Worm (Caenorhabditis elegans) whole organism, L4 larva: ENCODE results near the gene F59B2.13.

Source experiments
- F26F4.8 ChIP-seq: fragments of 200-800 bp; sonication (Bioruptor generic); conservative IDR thresholded peaks from 2 replicates; pipeline ENCODE4 v1.3.6; 2022; ENCODE audit warnings: missing genetic modification characterization, missing compliant biosample characterization
- T20F7.1 ChIP-seq: fragments of 200-800 bp; sonication (Bioruptor generic); optimal IDR thresholded peaks from 2 replicates; lab custom pipeline; 2018; ENCODE audit warnings: mild to moderate bottlenecking, missing genetic modification characterization, missing compliant biosample characterization
- Y75B8A.6 ChIP-seq: fragments of 200-800 bp; sonication (Bioruptor generic); IDR thresholded peaks from 2 replicates; pipeline ENCODE4 v1.3.6; 2022; ENCODE audit warnings: missing genetic modification reagents, missing genetic modification characterization, missing compliant biosample characterization
- ZK337.2 ChIP-seq: fragments of 200-800 bp; sonication (Bioruptor generic); IDR thresholded peaks from 2 replicates; pipeline ENCODE4 v1.3.6; 2022; ENCODE audit warnings: missing genetic modification reagents, missing genetic modification characterization, missing compliant biosample characterization
- aha-1 ChIP-seq: fragments of 150-350 bp; peaks from one replicate; lab custom pipeline; 2014; ENCODE audit warnings: missing biosample characterization, missing genetic modification characterization
- arid-1 ChIP-seq: fragments of 200-800 bp; sonication (Bioruptor generic); conservative IDR thresholded peaks from 2 replicates; pipeline ENCODE4 v1.3.6; 2022; ENCODE audit warnings: missing genetic modification reagents, missing genetic modification characterization, missing compliant biosample characterization
- attf-4 ChIP-seq: sonication (generic microtip); optimal IDR thresholded peaks from 3 replicates; lab custom pipeline; 2017; ENCODE audit warnings: missing biosample characterization, missing genetic modification characterization
- ceh-20 ChIP-seq: fragments of 200-800 bp; sonication (Bioruptor generic); IDR thresholded peaks from 2 replicates; pipeline ENCODE4 v1.3.6; 2022; ENCODE audit warnings: missing genetic modification reagents, missing genetic modification characterization, missing compliant biosample characterization
- ceh-28 ChIP-seq: fragments of 150-350 bp; optimal IDR thresholded peaks from 2 replicates; lab custom pipeline; 2014; ENCODE audit warnings: missing biosample characterization, missing genetic modification reagents, missing genetic modification characterization
- ceh-32 ChIP-seq: sonication (generic microtip); optimal IDR thresholded peaks from 2 replicates; lab custom pipeline; 2016; ENCODE audit warnings: mild to moderate bottlenecking, missing genetic modification characterization, missing compliant biosample characterization; ENCODE audit not compliant: poor library complexity
- ceh-62 ChIP-seq: sonication (generic microtip); optimal IDR thresholded peaks from 2 replicates; lab custom pipeline; 2017; ENCODE audit warnings: missing biosample characterization, missing genetic modification characterization
- ctbp-1 ChIP-seq: fragments of 200-800 bp; sonication (Bioruptor generic); IDR thresholded peaks from 2 replicates; pipeline ENCODE4 v1.3.6; 2022; ENCODE audit warnings: missing genetic modification reagents, missing genetic modification characterization, missing compliant biosample characterization
- daf-16 ChIP-seq, 3 experiments: sonication (generic microtip); optimal IDR thresholded peaks; 2 replicates each; lab custom pipeline; 2016 to 2017; ENCODE audit warnings: missing genetic modification characterization in 3 of 3, missing genetic modification reagents in 3 of 3, mild to moderate bottlenecking in 2 of 3, missing compliant biosample characterization in 2 of 3, missing biosample characterization in 1 of 3, moderate library complexity in 1 of 3
- daf-19 ChIP-seq: fragments of 200-800 bp; sonication (Bioruptor generic); conservative IDR thresholded peaks from 2 replicates; pipeline ENCODE4 v1.3.6; 2022; ENCODE audit warnings: missing genetic modification characterization, missing compliant biosample characterization
- dmd-6 ChIP-seq: fragments of 200-800 bp; sonication (Bioruptor generic); IDR thresholded peaks from 2 replicates; pipeline ENCODE4 v1.3.6; 2022; ENCODE audit warnings: missing genetic modification reagents, missing genetic modification characterization, missing compliant biosample characterization
- dmd-8 ChIP-seq: fragments of 200-800 bp; sonication (Bioruptor generic); IDR thresholded peaks from 2 replicates; pipeline ENCODE4 v1.3.6; 2022; ENCODE audit warnings: missing genetic modification characterization, missing compliant biosample characterization
- dmd-9 ChIP-seq: fragments of 200-800 bp; sonication (Bioruptor generic); IDR thresholded peaks from 2 replicates; pipeline ENCODE4 v1.3.6; 2022; ENCODE audit warnings: missing genetic modification reagents, missing genetic modification characterization, missing compliant biosample characterization
- dpl-1 ChIP-seq: fragments of 150-350 bp; optimal IDR thresholded peaks from 2 replicates; lab custom pipeline; 2014; ENCODE audit warnings: missing biosample characterization, missing genetic modification reagents, missing genetic modification characterization
- duxl-1 ChIP-seq: sonication (generic microtip); optimal IDR thresholded peaks from 2 replicates; lab custom pipeline; 2016; ENCODE audit warnings: mild to moderate bottlenecking, missing genetic modification characterization, moderate library complexity, missing compliant biosample characterization; ENCODE audit not compliant: poor library complexity
- dve-1 ChIP-seq: sonication (generic microtip); optimal IDR thresholded peaks from 2 replicates; lab custom pipeline; 2017; ENCODE audit warnings: antibody characterized with exemption, mild to moderate bottlenecking, missing genetic modification characterization, missing compliant biosample characterization; ENCODE audit not compliant: insufficient read depth
- hif-1 ChIP-seq, 2 experiments: sonication (generic microtip); optimal IDR thresholded peaks; 2 replicates each; lab custom pipeline; 2016 to 2017; ENCODE audit warnings: missing compliant biosample characterization in 2 of 2, missing genetic modification characterization in 2 of 2, missing genetic modification reagents in 2 of 2, missing genotype in 2 of 2, mild to moderate bottlenecking in 1 of 2
- hlh-11 ChIP-seq: fragments of 200-800 bp; sonication (Bioruptor generic); optimal IDR thresholded peaks from 2 replicates; lab custom pipeline; 2018; ENCODE audit warnings: mild to moderate bottlenecking, missing genetic modification characterization, missing compliant biosample characterization
- hlh-30 ChIP-seq: sonication (generic microtip); optimal IDR thresholded peaks from 2 replicates; lab custom pipeline; 2017; ENCODE audit warnings: antibody characterized with exemption, mild to moderate bottlenecking, missing genetic modification characterization, missing compliant biosample characterization; ENCODE audit not compliant: insufficient read depth
- hmg-1.1 ChIP-seq: fragments of 200-800 bp; sonication (Bioruptor generic); IDR thresholded peaks from 2 replicates; pipeline ENCODE4 v1.3.6; 2022; ENCODE audit warnings: missing genetic modification reagents, missing genetic modification characterization, missing compliant biosample characterization
- lim-7 ChIP-seq: fragments of 200-800 bp; sonication (Bioruptor generic); IDR thresholded peaks from 2 replicates; pipeline ENCODE4 v1.3.6; 2022; ENCODE audit warnings: missing genetic modification characterization, missing compliant biosample characterization
- lir-3 ChIP-seq: sonication (generic microtip); optimal IDR thresholded peaks from 2 replicates; lab custom pipeline; 2016; ENCODE audit warnings: mild to moderate bottlenecking, missing genetic modification characterization, missing compliant biosample characterization
- lsy-2 ChIP-seq, 2 experiments: fragments of 150-350 bp in 1 of 2; sonication (generic microtip) in 1 of 2; optimal IDR thresholded peaks; 2 replicates each; lab custom pipeline; 2014 to 2017; ENCODE audit warnings: missing biosample characterization in 2 of 2, missing genetic modification characterization in 2 of 2
- madf-5 ChIP-seq, 2 experiments: fragments of 200-800 bp; sonication (Bioruptor generic); IDR thresholded peaks; 2 replicates each; pipeline ENCODE4 v1.3.6; 2022; ENCODE audit warnings: missing compliant biosample characterization in 2 of 2, missing genetic modification characterization in 2 of 2
- mdt-29 ChIP-seq: fragments of 200-800 bp; sonication (Bioruptor generic); IDR thresholded peaks from 2 replicates; pipeline ENCODE4 v1.3.6; 2022; ENCODE audit warnings: missing genetic modification reagents, missing genetic modification characterization, missing compliant biosample characterization
- mes-2 ChIP-seq: sonication (generic microtip); optimal IDR thresholded peaks from 2 replicates; lab custom pipeline; 2016; ENCODE audit warnings: missing genotype, mild to moderate bottlenecking, missing genetic modification characterization, missing compliant biosample characterization; ENCODE audit not compliant: poor library complexity, severe bottlenecking
- nhr-111 ChIP-seq: fragments of 200-800 bp; sonication (Bioruptor generic); optimal IDR thresholded peaks from 2 replicates; lab custom pipeline; 2018; ENCODE audit warnings: mild to moderate bottlenecking, missing genetic modification characterization, missing compliant biosample characterization
- nhr-237 ChIP-seq: sonication (generic microtip); optimal IDR thresholded peaks from 2 replicates; lab custom pipeline; 2017; ENCODE audit warnings: missing biosample characterization, missing genetic modification characterization
- nhr-76 ChIP-seq: fragments of 150-350 bp; optimal IDR thresholded peaks from 2 replicates; lab custom pipeline; 2014; ENCODE audit warnings: missing biosample characterization, missing genetic modification characterization
- pha-4 ChIP-seq, 2 experiments: fragments of 150-350 bp in 1 of 2; fragments of 200-800 bp in 1 of 2; sonication (Bioruptor generic) in 1 of 2; IDR thresholded peaks in 1 of 2; optimal IDR thresholded peaks in 1 of 2; 2 replicates each; pipeline versions ENCODE4 v1.3.6 to Lab custom; 2014 to 2022; ENCODE audit warnings: missing genetic modification characterization in 2 of 2, missing genetic modification reagents in 2 of 2, missing biosample characterization in 1 of 2, missing compliant biosample characterization in 1 of 2
- saeg-2 ChIP-seq: fragments of 200-800 bp; sonication (Bioruptor generic); IDR thresholded peaks from 2 replicates; pipeline ENCODE4 v1.3.6; 2022; ENCODE audit warnings: missing genetic modification reagents, missing genetic modification characterization, missing compliant biosample characterization
- skn-1 ChIP-seq: fragments of 150-350 bp; optimal IDR thresholded peaks from 2 replicates; lab custom pipeline; 2014; ENCODE audit warnings: missing biosample characterization, missing genetic modification characterization
- snpc-1.2 ChIP-seq: fragments of 200-800 bp; sonication (Bioruptor generic); IDR thresholded peaks from 2 replicates; pipeline ENCODE4 v1.3.6; 2022; ENCODE audit warnings: missing genetic modification reagents, missing genetic modification characterization, missing compliant biosample characterization
- spr-1 ChIP-seq: sonication (generic microtip); optimal IDR thresholded peaks from 2 replicates; lab custom pipeline; 2016; ENCODE audit warnings: mild to moderate bottlenecking, missing genetic modification characterization, missing compliant biosample characterization
- spr-3 ChIP-seq: fragments of 200-800 bp; sonication (Bioruptor generic); optimal IDR thresholded peaks from 2 replicates; lab custom pipeline; 2018; ENCODE audit warnings: mild to moderate bottlenecking, missing genetic modification characterization, missing compliant biosample characterization
- tag-97 ChIP-seq: fragments of 200-800 bp; sonication (Bioruptor generic); IDR thresholded peaks from 2 replicates; pipeline ENCODE4 v1.3.6; 2022; ENCODE audit warnings: missing genetic modification characterization, missing compliant biosample characterization
- unc-62 ChIP-seq, 3 experiments: fragments of 150-350 bp in 1 of 3; sonication (generic microtip); optimal IDR thresholded peaks in 2 of 3; peaks in 1 of 3; 1 replicate in 1 of 3; 2 replicates in 2 of 3; lab custom pipeline; 2014 to 2017; ENCODE audit warnings: missing biosample characterization in 3 of 3, missing genetic modification characterization in 3 of 3, missing genetic modification reagents in 3 of 3, missing genotype in 1 of 3
- zag-1 ChIP-seq: fragments of 150-350 bp; optimal IDR thresholded peaks from 2 replicates; lab custom pipeline; 2014; ENCODE audit warnings: missing biosample characterization, missing genetic modification characterization
- zfp-3 ChIP-seq: fragments of 200-800 bp; sonication (Bioruptor generic); conservative IDR thresholded peaks from 2 replicates; pipeline ENCODE4 v1.3.6; 2022; ENCODE audit warnings: missing genetic modification reagents, missing genetic modification characterization, missing compliant biosample characterization
- zip-2 ChIP-seq: fragments of 150-350 bp; optimal IDR thresholded peaks from 2 replicates; lab custom pipeline; 2014; ENCODE audit warnings: missing biosample characterization, missing genetic modification characterization
- ztf-7 ChIP-seq: fragments of 150-350 bp; optimal IDR thresholded peaks from 2 replicates; lab custom pipeline; 2014; ENCODE audit warnings: missing biosample characterization, missing genetic modification characterization

The F59B2.13 gene

ce11 chrIII:8978512-8979352, 48.1 kb downstream of the F59B2.13 start:
- TF ChIP-seq nhr-76: no peak
- no peak for TF ChIP-seq ctbp-1 (GFP tag; lab: Robert Waterston, UW)
- peak; percentile 19 for TF ChIP-seq spr-3
- TF ChIP-seq F26F4.8 (GFP tag; lab: Robert Waterston, UW): no peak
- peak; percentile 29 for TF ChIP-seq hlh-30 (tag; lab: Kevin White, UChicago)
- TF ChIP-seq ztf-7: no peak
- TF ChIP-seq hif-1 (tag; optimal IDR thresholded peaks at IDR 0.05; lab: Kevin White, UChicago): no peak
- TF ChIP-seq saeg-2: peak; percentile 53; the same call in 1 of the 2 replicates
- peak; percentile 32 for TF ChIP-seq dve-1 (tag; lab: Kevin White, UChicago)
- TF ChIP-seq ZK337.2 (GFP tag; lab: Robert Waterston, UW): no peak
- no peak for TF ChIP-seq attf-4 (tag; lab: Kevin White, UChicago)
- TF ChIP-seq pha-4 (GFP tag; IDR thresholded peaks at IDR 0.05; lab: Robert Waterston, UW): no peak
- TF ChIP-seq pha-4 (tag; optimal IDR thresholded peaks at IDR 0.05; lab: Kevin White, UChicago): no peak
- TF ChIP-seq daf-19 (GFP tag; lab: Robert Waterston, UW): no peak
- TF ChIP-seq nhr-237 (tag; lab: Kevin White, UChicago): no peak
- TF ChIP-seq Y75B8A.6 (GFP tag; lab: Robert Waterston, UW): 0 out of 2 replicates have a peak, but pooled peaks have one; percentile 2
- TF ChIP-seq lsy-2 (tag; optimal IDR thresholded peaks at IDR 0.05; lab: Kevin White, UChicago): peak in 1 of 2 experiments; percentile 32
- no peak for TF ChIP-seq T20F7.1 (GFP tag; lab: Kevin White, UChicago)
- no peak for TF ChIP-seq madf-5 (GFP tag; IDR thresholded peaks at IDR 0.05; lab: Robert Waterston, UW)
- TF ChIP-seq snpc-1.2 (GFP tag; lab: Robert Waterston, UW): no peak
- no peak for TF ChIP-seq ceh-32 (tag; lab: Kevin White, UChicago)
- TF ChIP-seq ceh-62: no peak
- TF ChIP-seq ceh-20: 0 out of 2 replicates have a peak, but pooled peaks have one; percentile 28
- no peak for TF ChIP-seq tag-97 (GFP tag; lab: Robert Waterston, UW)
- TF ChIP-seq mdt-29 (GFP tag; lab: Robert Waterston, UW): 0 out of 2 replicates have a peak, but pooled peaks have one; percentile 36
- no peak for TF ChIP-seq arid-1 (GFP tag; lab: Robert Waterston, UW)
- peak; percentile 27; the same call in 1 of the 2 replicates for TF ChIP-seq dmd-9 (GFP tag; lab: Robert Waterston, UW)
- no peak for TF ChIP-seq zag-1
- peak; percentile 23 for TF ChIP-seq duxl-1 (tag; lab: Kevin White, UChicago)
- no peak for TF ChIP-seq zfp-3 (GFP tag; lab: Robert Waterston, UW)
- no peak for TF ChIP-seq dpl-1
- no peak for TF ChIP-seq zip-2
- peak in 1 of 2 experiments; percentile 82 for TF ChIP-seq unc-62 (GFP tag; optimal IDR thresholded peaks at IDR 0.05 in 1 of 2; lab: Kevin White, UChicago)
- TF ChIP-seq unc-62 (tag; optimal IDR thresholded peaks at IDR 0.05; lab: Kevin White, UChicago): no peak
- no peak for TF ChIP-seq ceh-28
- TF ChIP-seq lir-3: no peak
- TF ChIP-seq hmg-1.1 (GFP tag; lab: Robert Waterston, UW): 0 out of 2 replicates have a peak, but pooled peaks have one; percentile 35
- TF ChIP-seq skn-1 (tag; lab: Kevin White, UChicago): no peak
- peak; percentile 29 for TF ChIP-seq hlh-11 (tag; lab: Kevin White, UChicago)
- TF ChIP-seq dmd-6 (GFP tag; lab: Robert Waterston, UW): 0 out of 2 replicates have a peak, but pooled peaks have one; percentile 26
- peak; percentile 58 for TF ChIP-seq aha-1 (tag; lab: Kevin White, UChicago)
- 0 out of 2 replicates have a peak, but pooled peaks have one; percentile 5 for TF ChIP-seq lim-7 (GFP tag; lab: Robert Waterston, UW)
- no peak for TF ChIP-seq nhr-111
- no peak for TF ChIP-seq spr-1 (tag; lab: Kevin White, UChicago)
- TF ChIP-seq daf-16 (GFP tag; optimal IDR thresholded peaks at IDR 0.05; lab: Kevin White, UChicago): no peak
- no peak for TF ChIP-seq daf-16 (tag; optimal IDR thresholded peaks at IDR 0.05; lab: Kevin White, UChicago)
- TF ChIP-seq dmd-8 (GFP tag; lab: Robert Waterston, UW): no peak
- no peak for TF ChIP-seq mes-2
